Worm (Caenorhabditis elegans): ENCODE data around the gene F21A3.4.

DNA sequence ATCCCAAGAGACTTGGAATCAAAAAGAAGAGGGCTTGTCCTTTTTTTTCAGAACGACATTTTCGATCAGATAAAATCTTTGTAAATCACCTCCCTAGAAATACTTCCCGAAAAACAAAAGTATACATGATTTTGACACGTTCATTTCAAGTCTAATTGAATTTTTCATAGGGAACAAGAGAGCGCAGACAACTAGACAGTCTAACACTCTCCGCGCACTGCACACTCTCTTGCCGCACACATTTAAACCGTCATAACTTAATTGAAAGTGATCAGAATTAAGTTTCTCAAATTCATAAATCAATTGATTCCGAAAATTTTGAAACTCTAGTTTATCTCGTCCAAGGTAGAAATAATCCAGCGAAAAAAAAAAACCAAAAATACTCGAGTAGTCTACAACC lies 23.3 kb downstream of the F21A3.4 start:
- TF ChIP-seq hmg-1.2 (GFP tag; IDR thresholded peaks at IDR 0.05) (no peak), hsf-1 (GFP tag; IDR thresholded peaks at IDR 0.05) (no peak), F57A8.1 (GFP tag; optimal IDR thresholded peaks at IDR 0.05) (no peak), mes-4 (tag; optimal IDR thresholded peaks at IDR 0.05) (no peak), cebp-1 (GFP tag; IDR thresholded peaks at IDR 0.05) (no peak), cebp-1 (tag; optimal IDR thresholded peaks at IDR 0.05) (no peak), B0019.2 (GFP tag; conservative IDR thresholded peaks at IDR 0.05) (no peak), rec-8 (tag; optimal IDR thresholded peaks at IDR 0.05) (no peak), ama-1 (optimal IDR thresholded peaks at IDR 0.05) (no peak), ama-1 (GFP tag; optimal IDR thresholded peaks at IDR 0.05) (no peak), lin-40 (tag; optimal IDR thresholded peaks at IDR 0.05) (no peak), egl-18 (GFP tag; IDR thresholded peaks at IDR 0.05) (no peak), hrde-1 (tag; optimal IDR thresholded peaks at IDR 0.05; ENCODE audit: borderline replicate concordance) (no peak), tlf-1 (GFP tag; optimal IDR thresholded peaks at IDR 0.05) (no peak)
